Fruit fly (Drosophila melanogaster) whole organism, wandering third instar larva: Measurements from ENCODE around the gene CG7916.

Experiments
- Abd-B ChIP-seq: fragments of >200 bp; optimal IDR thresholded peaks from 2 replicates; lab custom pipeline; 2017; ENCODE audit warnings: missing biosample characterization, missing genetic modification characterization
- CG32264 ChIP-seq: fragments of 200-800 bp; sonication (Bioruptor generic); optimal IDR thresholded peaks from 2 replicates; lab custom pipeline; 2016; ENCODE audit warnings: missing biosample characterization, missing genetic modification characterization
- CG9705 ChIP-seq: fragments of 200-800 bp; sonication (Bioruptor generic); optimal IDR thresholded peaks from 2 replicates; lab custom pipeline; 2018; ENCODE audit warnings: missing biosample characterization, mild to moderate bottlenecking, missing genetic modification characterization
- CrebA ChIP-seq: fragments of 200-800 bp; sonication (Bioruptor generic); optimal IDR thresholded peaks from 2 replicates; lab custom pipeline; 2016; ENCODE audit warnings: missing biosample characterization, mild to moderate bottlenecking, missing genetic modification characterization, borderline replicate concordance
- Dfd ChIP-seq: fragments of >200 bp; optimal IDR thresholded peaks from 2 replicates; lab custom pipeline; 2017; ENCODE audit warnings: missing biosample characterization, missing genetic modification characterization
- Dif ChIP-seq: fragments of 200-275, 200-300 bp; sonication (Bioruptor generic); optimal IDR thresholded peaks from 2 replicates; lab custom pipeline; 2018; ENCODE audit warnings: missing biosample characterization, missing genetic modification characterization; ENCODE audit not compliant: partially characterized antibody
- GATAd ChIP-seq: sonication (Bioruptor generic); optimal IDR thresholded peaks from 2 replicates; lab custom pipeline; 2016; ENCODE audit warnings: missing biosample characterization, missing genetic modification characterization
- HLH106 ChIP-seq: fragments of 200-800 bp; optimal IDR thresholded peaks from 3 replicates; lab custom pipeline; 2019; ENCODE audit warnings: missing biosample characterization, mild to moderate bottlenecking, missing genetic modification characterization, moderate library complexity
- Hnf4 ChIP-seq: fragments of 200-800 bp; sonication (Bioruptor generic); optimal IDR thresholded peaks from 2 replicates; lab custom pipeline; 2016; ENCODE audit warnings: missing biosample characterization, mild to moderate bottlenecking, missing genetic modification characterization
- Hr78 ChIP-seq: fragments of >200 bp; optimal IDR thresholded peaks from 2 replicates; lab custom pipeline; 2017; ENCODE audit warnings: missing biosample characterization, missing genetic modification characterization
- Hr83 ChIP-seq: fragments of 200-300 bp; sonication (Bioruptor generic); optimal IDR thresholded peaks from 2 replicates; lab custom pipeline; 2016; ENCODE audit warnings: missing biosample characterization, mild to moderate bottlenecking, missing genetic modification characterization, moderate library complexity; ENCODE audit not compliant: poor library complexity, severe bottlenecking
- Jra ChIP-seq: sonication (Bioruptor generic); optimal IDR thresholded peaks from 2 replicates; lab custom pipeline; 2016; ENCODE audit warnings: missing biosample characterization, missing genetic modification characterization
- Mio ChIP-seq: sonication (Bioruptor generic); optimal IDR thresholded peaks from 2 replicates; lab custom pipeline; 2016; ENCODE audit warnings: missing biosample characterization, missing genetic modification characterization
- Myc ChIP-seq: fragments of >200 bp; optimal IDR thresholded peaks from 2 replicates; lab custom pipeline; 2017
- N ChIP-seq: fragments of >200 bp; optimal IDR thresholded peaks from 2 replicates; lab custom pipeline; 2018; ENCODE audit warnings: missing biosample characterization, missing external identifiers, missing genetic modification characterization
- OdsH ChIP-seq: fragments of 200-800 bp; sonication (Bioruptor generic); optimal IDR thresholded peaks from 2 replicates; lab custom pipeline; 2016; ENCODE audit warnings: missing biosample characterization, mild to moderate bottlenecking, missing genetic modification characterization
- Rel ChIP-seq, 2 experiments: fragments of 200-800 bp; sonication (Bioruptor generic) in 1 of 2; optimal IDR thresholded peaks; 2 replicates in 1 of 2; 3 replicates in 1 of 2; lab custom pipeline; 2016 to 2019; ENCODE audit warnings: mild to moderate bottlenecking in 2 of 2, missing biosample characterization in 2 of 2, missing genetic modification characterization in 2 of 2, moderate library complexity in 1 of 2
- Sp1 ChIP-seq: fragments of 200-800 bp; sonication (Bioruptor generic); optimal IDR thresholded peaks from 3 replicates; lab custom pipeline; 2019; ENCODE audit warnings: missing biosample characterization, mild to moderate bottlenecking, missing genetic modification characterization, moderate library complexity
- Vsx2 ChIP-seq: fragments of 200-300, 225-300 bp; sonication (Bioruptor generic); optimal IDR thresholded peaks from 2 replicates; lab custom pipeline; 2018; ENCODE audit warnings: missing biosample characterization, missing genetic modification characterization; ENCODE audit not compliant: partially characterized antibody
- br ChIP-seq: fragments of 200-800 bp; sonication (Bioruptor generic); optimal IDR thresholded peaks from 2 replicates; lab custom pipeline; 2016; ENCODE audit warnings: missing biosample characterization, missing genetic modification characterization
- brk ChIP-seq: fragments of 200-800 bp; sonication (Bioruptor generic); optimal IDR thresholded peaks from 2 replicates; lab custom pipeline; 2016; ENCODE audit warnings: missing biosample characterization, mild to moderate bottlenecking, missing genetic modification characterization
- dl ChIP-seq, 2 experiments: fragments of 175-275, 200-275 bp in 1 of 2; fragments of 200-275 bp in 1 of 2; sonication (Bioruptor generic); optimal IDR thresholded peaks; lab custom pipeline; 2018; ENCODE audit warnings: mild to moderate bottlenecking in 2 of 2, missing biosample characterization in 2 of 2, missing genetic modification characterization in 2 of 2, moderate library complexity in 2 of 2; ENCODE audit not compliant: partially characterized antibody in 2 of 2, insufficient read depth in 1 of 2
- dmrt93B ChIP-seq: fragments of 200-800 bp; sonication (Bioruptor generic); optimal IDR thresholded peaks from 2 replicates; lab custom pipeline; 2018; ENCODE audit warnings: missing biosample characterization, mild to moderate bottlenecking, missing genetic modification characterization
- dsf ChIP-seq: sonication (Bioruptor generic); optimal IDR thresholded peaks from 2 replicates; lab custom pipeline; 2016; ENCODE audit warnings: missing biosample characterization, missing genetic modification characterization, borderline replicate concordance
- ey ChIP-seq: fragments of 200-800 bp; sonication (Bioruptor generic); optimal IDR thresholded peaks from 2 replicates; lab custom pipeline; 2016; ENCODE audit warnings: missing biosample characterization, missing genetic modification characterization
- foxo ChIP-seq, 2 experiments: fragments of 200-800 bp; sonication (Bioruptor generic); optimal IDR thresholded peaks; 2 replicates in 1 of 2; 3 replicates in 1 of 2; lab custom pipeline; 2016 to 2017; ENCODE audit warnings: missing biosample characterization in 2 of 2, missing genetic modification characterization in 2 of 2
- fru ChIP-seq: fragments of 200-800 bp; sonication (Bioruptor generic); optimal IDR thresholded peaks from 3 replicates; lab custom pipeline; 2016; ENCODE audit warnings: missing biosample characterization, mild to moderate bottlenecking, missing genetic modification characterization
- h ChIP-seq: fragments of 200-800 bp; sonication (Bioruptor generic); optimal IDR thresholded peaks from 3 replicates; lab custom pipeline; 2016; ENCODE audit warnings: missing biosample characterization, mild to moderate bottlenecking, missing genetic modification characterization
- jim ChIP-seq: fragments of 175-275, 200-325 bp; sonication (Bioruptor generic); optimal IDR thresholded peaks from 2 replicates; lab custom pipeline; 2016; ENCODE audit warnings: missing biosample characterization, mild to moderate bottlenecking, missing genetic modification characterization
- lola ChIP-seq: fragments of >200 bp; optimal IDR thresholded peaks from 2 replicates; lab custom pipeline; 2017; ENCODE audit warnings: missing biosample characterization, missing genetic modification characterization
- pan ChIP-seq: fragments of >200 bp; optimal IDR thresholded peaks from 2 replicates; lab custom pipeline; 2017
- psq ChIP-seq: fragments of 200-800 bp; sonication (Bioruptor generic); optimal IDR thresholded peaks from 3 replicates; lab custom pipeline; 2017; ENCODE audit warnings: missing biosample characterization, mild to moderate bottlenecking, missing genetic modification characterization, moderate library complexity
- rgr ChIP-seq: fragments of 200-800 bp; sonication (Bioruptor generic); optimal IDR thresholded peaks from 3 replicates; lab custom pipeline; 2016; ENCODE audit warnings: missing biosample characterization, mild to moderate bottlenecking, missing genetic modification characterization
- sage ChIP-seq: fragments of 200-800 bp; sonication (Bioruptor generic); optimal IDR thresholded peaks from 2 replicates; lab custom pipeline; 2016; ENCODE audit warnings: missing biosample characterization, mild to moderate bottlenecking, missing genetic modification characterization
- sv ChIP-seq: fragments of 200-800 bp; sonication (Bioruptor generic); optimal IDR thresholded peaks from 3 replicates; lab custom pipeline; 2016; ENCODE audit warnings: missing biosample characterization, missing genetic modification characterization
- tai ChIP-seq: sonication (Bioruptor generic); optimal IDR thresholded peaks from 2 replicates; lab custom pipeline; 2016; ENCODE audit warnings: missing biosample characterization, missing genetic modification characterization
- usp ChIP-seq: fragments of >200 bp; optimal IDR thresholded peaks from 2 replicates; lab custom pipeline; 2017; ENCODE audit warnings: missing biosample characterization, missing genetic modification characterization
- woc ChIP-seq: sonication (Bioruptor generic); optimal IDR thresholded peaks from 2 replicates; lab custom pipeline; 2016; ENCODE audit warnings: missing biosample characterization, mild to moderate bottlenecking, missing genetic modification characterization

CG7916 gene

dm6 chr2L:13835002-13835910 is 11.3 kb upstream of the CG7916 start, which contains the start of the genes mRpS23 and CenG1A:
Gene mRpS23 (minus strand): TSS chr2L:13835072.
Gene CenG1A (plus strand): TSS chr2L:13835564.
- TF ChIP-seq dl (GFP tag; optimal IDR thresholded peaks at IDR 0.05; lab: Kevin White, UChicago; ENCODE audit: insufficient read depth in 1 of 2, partially characterized antibody in 2 of 2) (no peak), fru (GFP tag; lab: Kevin White, UChicago) (peak; percentile 100), CrebA (no peak), dsf (GFP tag; lab: Kevin White, UChicago) (peak; percentile 98), brk (GFP tag; lab: Kevin White, UChicago) (no peak), woc (peak; percentile 100), tai (no peak), sv (peak; percentile 100), foxo (GFP tag; optimal IDR thresholded peaks at IDR 0.05; lab: Kevin White, UChicago) (peak; percentile 99 to 100), rgr (peak; percentile 100), Abd-B (GFP tag; lab: Kevin White, UChicago) (no peak), GATAd (peak; percentile 98), jim (peak; percentile 98), Mio (GFP tag; lab: Kevin White, UChicago) (peak; percentile 97), ey (GFP tag; lab: Kevin White, UChicago) (peak; percentile 100), Sp1 (GFP tag; lab: Kevin White, UChicago) (peak; percentile 100), usp (GFP tag; lab: Kevin White, UChicago) (no peak), Hr78 (GFP tag; lab: Kevin White, UChicago) (no peak), CG32264 (GFP tag; lab: Kevin White, UChicago) (peak; percentile 99), h (GFP tag; lab: Kevin White, UChicago) (peak; percentile 100), br (GFP tag; lab: Kevin White, UChicago) (peak; percentile 100), OdsH (GFP tag; lab: Kevin White, UChicago) (peak; percentile 100), sage (GFP tag; lab: Kevin White, UChicago) (peak; percentile 99), Dif (GFP tag; lab: Kevin White, UChicago) (no peak), Jra (GFP tag; lab: Kevin White, UChicago) (peak; percentile 99), dmrt93B (peak; percentile 99), Myc (lab: Kevin White, UChicago) (peak; percentile 6), lola (GFP tag; lab: Kevin White, UChicago) (no peak), Rel (GFP tag; optimal IDR thresholded peaks at IDR 0.05; lab: Kevin White, UChicago) (peak; percentile 99), Rel (tag; optimal IDR thresholded peaks at IDR 0.05; lab: Kevin White, UChicago) (peak; percentile 96), HLH106 (tag; lab: Kevin White, UChicago) (peak; percentile 100), psq (GFP tag; lab: Kevin White, UChicago) (peak; percentile 99), pan (no peak), Dfd (no peak), CG9705 (peak; percentile 99), Vsx2 (GFP tag; lab: Kevin White, UChicago) (no peak), Hr83 (GFP tag; lab: Kevin White, UChicago) (peak; percentile 100), N (GFP tag; lab: Kevin White, UChicago) (no peak), Hnf4 (GFP tag; lab: Kevin White, UChicago) (peak; percentile 100)

dm6 chr2L:13835959-13836358 is 10.6 kb upstream of the CG7916 start:
- TF ChIP-seq jim (no peak), CrebA (no peak), Hr78 (GFP tag; lab: Kevin White, UChicago) (no peak), psq (GFP tag; lab: Kevin White, UChicago) (no peak), CG9705 (no peak), ey (GFP tag; lab: Kevin White, UChicago) (no peak), OdsH (GFP tag; lab: Kevin White, UChicago) (no peak), Myc (lab: Kevin White, UChicago) (no peak), Dif (GFP tag; lab: Kevin White, UChicago) (no peak), rgr (no peak), sage (GFP tag; lab: Kevin White, UChicago) (no peak), sv (no peak), N (GFP tag; lab: Kevin White, UChicago) (no peak), foxo (GFP tag; optimal IDR thresholded peaks at IDR 0.05; lab: Kevin White, UChicago) (no peak), dsf (GFP tag; lab: Kevin White, UChicago) (no peak)
